Fruit fly (Drosophila melanogaster): Measurements from ENCODE around the gene CG5953.

- TF ChIP-seq ttk (optimal IDR thresholded peaks at IDR 0.05) (no peak), psq (optimal IDR thresholded peaks at IDR 0.05) (no peak), h (optimal IDR thresholded peaks at IDR 0.05) (no peak), insv (optimal IDR thresholded peaks at IDR 0.05) (no peak)
These were observed 29.7 kb downstream of the CG5953 start for dm6 chr2L:16502898-16503551.

Data from Kc167 (cell line).